Fruit fly (Drosophila melanogaster) whole organism, wandering third instar larva: ENCODE measurements around the gene IscU.

ENCODE experiments used
- Abd-B ChIP-seq: fragments of >200 bp; optimal IDR thresholded peaks from 2 replicates; lab custom pipeline; 2017; ENCODE audit warnings: missing biosample characterization, missing genetic modification characterization
- CG32264 ChIP-seq: fragments of 200-800 bp; sonication (Bioruptor generic); optimal IDR thresholded peaks from 2 replicates; lab custom pipeline; 2016; ENCODE audit warnings: missing biosample characterization, missing genetic modification characterization
- CG9705 ChIP-seq: fragments of 200-800 bp; sonication (Bioruptor generic); optimal IDR thresholded peaks from 2 replicates; lab custom pipeline; 2018; ENCODE audit warnings: missing biosample characterization, mild to moderate bottlenecking, missing genetic modification characterization
- Dfd ChIP-seq: fragments of >200 bp; optimal IDR thresholded peaks from 2 replicates; lab custom pipeline; 2017; ENCODE audit warnings: missing biosample characterization, missing genetic modification characterization
- Dif ChIP-seq: fragments of 200-275, 200-300 bp; sonication (Bioruptor generic); optimal IDR thresholded peaks from 2 replicates; lab custom pipeline; 2018; ENCODE audit warnings: missing biosample characterization, missing genetic modification characterization; ENCODE audit not compliant: partially characterized antibody
- GATAd ChIP-seq: sonication (Bioruptor generic); optimal IDR thresholded peaks from 2 replicates; lab custom pipeline; 2016; ENCODE audit warnings: missing biosample characterization, missing genetic modification characterization
- HLH106 ChIP-seq: fragments of 200-800 bp; optimal IDR thresholded peaks from 3 replicates; lab custom pipeline; 2019; ENCODE audit warnings: missing biosample characterization, mild to moderate bottlenecking, missing genetic modification characterization, moderate library complexity
- Hnf4 ChIP-seq: fragments of 200-800 bp; sonication (Bioruptor generic); optimal IDR thresholded peaks from 2 replicates; lab custom pipeline; 2016; ENCODE audit warnings: missing biosample characterization, mild to moderate bottlenecking, missing genetic modification characterization
- Hr78 ChIP-seq: fragments of >200 bp; optimal IDR thresholded peaks from 2 replicates; lab custom pipeline; 2017; ENCODE audit warnings: missing biosample characterization, missing genetic modification characterization
- Hr83 ChIP-seq: fragments of 200-300 bp; sonication (Bioruptor generic); optimal IDR thresholded peaks from 2 replicates; lab custom pipeline; 2016; ENCODE audit warnings: missing biosample characterization, mild to moderate bottlenecking, missing genetic modification characterization, moderate library complexity; ENCODE audit not compliant: poor library complexity, severe bottlenecking
- Jra ChIP-seq: sonication (Bioruptor generic); optimal IDR thresholded peaks from 2 replicates; lab custom pipeline; 2016; ENCODE audit warnings: missing biosample characterization, missing genetic modification characterization
- Mio ChIP-seq: sonication (Bioruptor generic); optimal IDR thresholded peaks from 2 replicates; lab custom pipeline; 2016; ENCODE audit warnings: missing biosample characterization, missing genetic modification characterization
- N ChIP-seq: fragments of >200 bp; optimal IDR thresholded peaks from 2 replicates; lab custom pipeline; 2018; ENCODE audit warnings: missing biosample characterization, missing external identifiers, missing genetic modification characterization
- OdsH ChIP-seq: fragments of 200-800 bp; sonication (Bioruptor generic); optimal IDR thresholded peaks from 2 replicates; lab custom pipeline; 2016; ENCODE audit warnings: missing biosample characterization, mild to moderate bottlenecking, missing genetic modification characterization
- Rel ChIP-seq, 2 experiments: fragments of 200-800 bp; sonication (Bioruptor generic) in 1 of 2; optimal IDR thresholded peaks; 2 replicates in 1 of 2; 3 replicates in 1 of 2; lab custom pipeline; 2016 to 2019; ENCODE audit warnings: mild to moderate bottlenecking in 2 of 2, missing biosample characterization in 2 of 2, missing genetic modification characterization in 2 of 2, moderate library complexity in 1 of 2
- Sp1 ChIP-seq: fragments of 200-800 bp; sonication (Bioruptor generic); optimal IDR thresholded peaks from 3 replicates; lab custom pipeline; 2019; ENCODE audit warnings: missing biosample characterization, mild to moderate bottlenecking, missing genetic modification characterization, moderate library complexity
- br ChIP-seq: fragments of 200-800 bp; sonication (Bioruptor generic); optimal IDR thresholded peaks from 2 replicates; lab custom pipeline; 2016; ENCODE audit warnings: missing biosample characterization, missing genetic modification characterization
- brk ChIP-seq: fragments of 200-800 bp; sonication (Bioruptor generic); optimal IDR thresholded peaks from 2 replicates; lab custom pipeline; 2016; ENCODE audit warnings: missing biosample characterization, mild to moderate bottlenecking, missing genetic modification characterization
- dl ChIP-seq, 2 experiments: fragments of 175-275, 200-275 bp in 1 of 2; fragments of 200-275 bp in 1 of 2; sonication (Bioruptor generic); optimal IDR thresholded peaks; lab custom pipeline; 2018; ENCODE audit warnings: mild to moderate bottlenecking in 2 of 2, missing biosample characterization in 2 of 2, missing genetic modification characterization in 2 of 2, moderate library complexity in 2 of 2; ENCODE audit not compliant: partially characterized antibody in 2 of 2, insufficient read depth in 1 of 2
- dmrt93B ChIP-seq: fragments of 200-800 bp; sonication (Bioruptor generic); optimal IDR thresholded peaks from 2 replicates; lab custom pipeline; 2018; ENCODE audit warnings: missing biosample characterization, mild to moderate bottlenecking, missing genetic modification characterization
- dsf ChIP-seq: sonication (Bioruptor generic); optimal IDR thresholded peaks from 2 replicates; lab custom pipeline; 2016; ENCODE audit warnings: missing biosample characterization, missing genetic modification characterization, borderline replicate concordance
- ey ChIP-seq: fragments of 200-800 bp; sonication (Bioruptor generic); optimal IDR thresholded peaks from 2 replicates; lab custom pipeline; 2016; ENCODE audit warnings: missing biosample characterization, missing genetic modification characterization
- foxo ChIP-seq, 2 experiments: fragments of 200-800 bp; sonication (Bioruptor generic); optimal IDR thresholded peaks; 2 replicates in 1 of 2; 3 replicates in 1 of 2; lab custom pipeline; 2016 to 2017; ENCODE audit warnings: missing biosample characterization in 2 of 2, missing genetic modification characterization in 2 of 2
- fru ChIP-seq: fragments of 200-800 bp; sonication (Bioruptor generic); optimal IDR thresholded peaks from 3 replicates; lab custom pipeline; 2016; ENCODE audit warnings: missing biosample characterization, mild to moderate bottlenecking, missing genetic modification characterization
- h ChIP-seq: fragments of 200-800 bp; sonication (Bioruptor generic); optimal IDR thresholded peaks from 3 replicates; lab custom pipeline; 2016; ENCODE audit warnings: missing biosample characterization, mild to moderate bottlenecking, missing genetic modification characterization
- jim ChIP-seq: fragments of 175-275, 200-325 bp; sonication (Bioruptor generic); optimal IDR thresholded peaks from 2 replicates; lab custom pipeline; 2016; ENCODE audit warnings: missing biosample characterization, mild to moderate bottlenecking, missing genetic modification characterization
- pan ChIP-seq: fragments of >200 bp; optimal IDR thresholded peaks from 2 replicates; lab custom pipeline; 2017
- psq ChIP-seq: fragments of 200-800 bp; sonication (Bioruptor generic); optimal IDR thresholded peaks from 3 replicates; lab custom pipeline; 2017; ENCODE audit warnings: missing biosample characterization, mild to moderate bottlenecking, missing genetic modification characterization, moderate library complexity
- rgr ChIP-seq: fragments of 200-800 bp; sonication (Bioruptor generic); optimal IDR thresholded peaks from 3 replicates; lab custom pipeline; 2016; ENCODE audit warnings: missing biosample characterization, mild to moderate bottlenecking, missing genetic modification characterization
- sage ChIP-seq: fragments of 200-800 bp; sonication (Bioruptor generic); optimal IDR thresholded peaks from 2 replicates; lab custom pipeline; 2016; ENCODE audit warnings: missing biosample characterization, mild to moderate bottlenecking, missing genetic modification characterization
- sv ChIP-seq: fragments of 200-800 bp; sonication (Bioruptor generic); optimal IDR thresholded peaks from 3 replicates; lab custom pipeline; 2016; ENCODE audit warnings: missing biosample characterization, missing genetic modification characterization
- tai ChIP-seq: sonication (Bioruptor generic); optimal IDR thresholded peaks from 2 replicates; lab custom pipeline; 2016; ENCODE audit warnings: missing biosample characterization, missing genetic modification characterization
- usp ChIP-seq: fragments of >200 bp; optimal IDR thresholded peaks from 2 replicates; lab custom pipeline; 2017; ENCODE audit warnings: missing biosample characterization, missing genetic modification characterization
- woc ChIP-seq: sonication (Bioruptor generic); optimal IDR thresholded peaks from 2 replicates; lab custom pipeline; 2016; ENCODE audit warnings: missing biosample characterization, mild to moderate bottlenecking, missing genetic modification characterization

The IscU gene

DNA sequence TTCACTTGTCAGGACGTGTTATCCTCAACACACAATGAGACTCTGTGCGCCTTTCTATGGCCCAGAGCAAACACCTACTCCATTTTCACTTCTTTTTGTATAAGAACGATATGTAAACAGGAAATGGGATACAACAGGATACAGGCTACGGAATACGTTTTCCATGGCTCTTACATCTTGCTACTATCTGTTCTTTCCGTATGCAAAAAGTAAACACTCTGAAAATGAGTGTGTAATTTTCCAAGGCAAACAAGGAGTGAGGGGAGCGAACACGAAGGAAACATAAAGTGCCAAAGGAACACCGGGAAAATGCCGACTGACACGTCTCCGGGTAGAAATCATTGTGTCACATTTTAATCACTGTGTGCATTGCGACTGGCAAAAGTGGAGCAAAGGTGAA is 26.6 kb upstream of the IscU start:
- no peak for TF ChIP-seq pan (lab: Kevin White, UChicago)
- no peak for TF ChIP-seq sv (GFP tag; lab: Kevin White, UChicago)
- no peak for TF ChIP-seq N (GFP tag; lab: Kevin White, UChicago)
- no peak for TF ChIP-seq br (GFP tag; lab: Kevin White, UChicago)
- no peak for TF ChIP-seq Hr83 (GFP tag; lab: Kevin White, UChicago)
- TF ChIP-seq dmrt93B: no peak

DNA sequence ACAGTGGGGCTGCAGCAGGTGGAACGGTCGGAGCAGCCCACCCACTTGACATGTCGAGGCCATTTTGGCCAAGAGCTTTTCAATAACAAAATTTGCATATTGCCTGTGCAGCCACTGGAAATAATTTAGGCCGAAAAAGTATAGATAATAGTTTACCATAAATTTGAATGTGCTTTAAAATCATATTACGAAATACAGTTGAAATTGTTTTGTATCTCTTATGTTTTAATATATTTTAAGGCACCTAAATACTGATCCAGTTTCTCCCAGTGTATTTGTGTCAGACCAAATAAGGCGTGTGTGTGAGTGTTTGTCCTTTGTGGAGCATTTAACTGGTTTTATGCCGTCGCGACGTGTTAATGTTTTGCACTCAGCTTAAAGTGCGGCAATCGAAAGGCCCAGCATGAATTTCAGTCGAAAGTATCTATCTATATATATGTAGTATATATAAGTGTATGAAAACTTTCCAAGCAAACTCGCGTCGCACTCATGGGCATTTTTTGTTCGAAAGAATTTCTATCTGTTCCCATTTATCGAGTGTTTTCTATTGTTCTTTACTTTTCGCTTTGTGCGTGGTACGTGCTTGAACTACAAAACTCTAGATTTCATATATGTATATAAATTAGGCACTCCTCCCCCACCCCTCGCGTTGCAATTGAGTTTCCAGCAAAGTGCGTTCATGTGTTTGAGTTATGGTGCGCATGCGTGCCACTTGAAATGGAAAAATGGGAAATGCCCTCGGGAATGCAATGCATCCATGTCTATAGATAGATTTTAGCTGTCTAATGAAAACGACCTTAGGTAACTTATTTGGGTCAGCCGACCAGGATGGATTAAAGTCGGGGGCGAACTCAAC is 25.6 kb upstream of the IscU start:
- TF ChIP-seq Jra (no peak), GATAd (no peak), rgr (GFP tag; lab: Kevin White, UChicago) (peak; percentile 56), Sp1 (GFP tag; lab: Kevin White, UChicago) (peak; percentile 5), Abd-B (GFP tag; lab: Kevin White, UChicago) (no peak), pan (lab: Kevin White, UChicago) (no peak), Hnf4 (GFP tag; lab: Kevin White, UChicago) (peak; percentile 27), br (GFP tag; lab: Kevin White, UChicago) (peak; percentile 37), ey (GFP tag; lab: Kevin White, UChicago) (peak; percentile 48), Dif (GFP tag; lab: Kevin White, UChicago) (no peak), jim (GFP tag; lab: Kevin White, UChicago) (no peak), Rel (GFP tag; optimal IDR thresholded peaks at IDR 0.05; lab: Kevin White, UChicago) (no peak), Rel (tag; optimal IDR thresholded peaks at IDR 0.05; lab: Kevin White, UChicago) (no peak), psq (GFP tag; lab: Kevin White, UChicago) (peak; percentile 32), foxo (GFP tag; optimal IDR thresholded peaks at IDR 0.05; lab: Kevin White, UChicago) (peak in 1 of 2 experiments; percentile 55), OdsH (GFP tag; lab: Kevin White, UChicago) (peak; percentile 51), h (peak; percentile 62), HLH106 (peak; percentile 52), fru (GFP tag; lab: Kevin White, UChicago) (peak; percentile 49)

- TF ChIP-seq Dfd (GFP tag; lab: Kevin White, UChicago) (no peak), ey (GFP tag; lab: Kevin White, UChicago) (no peak), rgr (GFP tag; lab: Kevin White, UChicago) (no peak), dsf (GFP tag; lab: Kevin White, UChicago) (no peak), h (no peak), N (GFP tag; lab: Kevin White, UChicago) (no peak), pan (lab: Kevin White, UChicago) (no peak), GATAd (no peak), Hr83 (GFP tag; lab: Kevin White, UChicago) (no peak), woc (GFP tag; lab: Kevin White, UChicago) (no peak), Abd-B (GFP tag; lab: Kevin White, UChicago) (no peak), CG32264 (GFP tag; lab: Kevin White, UChicago) (no peak), sv (GFP tag; lab: Kevin White, UChicago) (no peak), dl (GFP tag; optimal IDR thresholded peaks at IDR 0.05; lab: Kevin White, UChicago; ENCODE audit: insufficient read depth in 1 of 2, partially characterized antibody in 2 of 2) (no peak), psq (GFP tag; lab: Kevin White, UChicago) (no peak), brk (GFP tag; lab: Kevin White, UChicago) (no peak), Rel (GFP tag; optimal IDR thresholded peaks at IDR 0.05; lab: Kevin White, UChicago) (no peak), Rel (tag; optimal IDR thresholded peaks at IDR 0.05; lab: Kevin White, UChicago) (no peak), usp (GFP tag; lab: Kevin White, UChicago) (no peak), CG9705 (GFP tag; lab: Kevin White, UChicago) (no peak)
Measured at dm6 chr3R:8848190-8848589, 24.2 kb upstream of the IscU start.

DNA sequence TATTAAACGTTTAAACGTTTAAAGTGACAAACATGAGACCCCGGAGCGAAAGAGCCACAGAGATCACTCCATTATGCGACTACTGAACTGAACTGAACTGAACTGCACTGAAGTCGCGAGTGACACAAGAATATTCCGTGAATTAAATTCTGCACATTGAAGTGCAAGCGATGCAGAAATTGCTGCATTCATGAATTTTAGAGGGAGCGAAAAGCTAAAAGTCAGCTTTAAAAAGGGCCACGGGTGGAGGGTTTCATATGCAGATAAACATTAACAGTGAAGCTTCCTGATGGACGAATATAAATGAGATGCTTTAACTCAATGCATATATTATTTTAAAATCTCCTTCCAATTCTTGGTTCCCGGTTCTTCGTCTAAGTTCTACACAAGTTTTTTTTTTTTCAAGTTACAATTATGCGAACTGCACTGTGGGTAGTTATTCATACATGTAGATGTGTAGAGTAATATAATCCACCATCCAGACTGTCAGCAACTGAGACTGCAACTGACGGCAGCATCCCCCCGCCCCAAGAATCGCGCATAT is 23.2 kb upstream of the IscU start:
- no peak for TF ChIP-seq usp (GFP tag; lab: Kevin White, UChicago)
- peak; percentile 9 for TF ChIP-seq br (GFP tag; lab: Kevin White, UChicago)
- TF ChIP-seq woc (GFP tag; lab: Kevin White, UChicago): peak; percentile 11
- no peak for TF ChIP-seq Dif (GFP tag; lab: Kevin White, UChicago)
- TF ChIP-seq tai: peak; percentile 51
- TF ChIP-seq Sp1 (GFP tag; lab: Kevin White, UChicago): no peak
- no peak for TF ChIP-seq dmrt93B
- no peak for TF ChIP-seq psq (GFP tag; lab: Kevin White, UChicago)
- TF ChIP-seq CG9705 (GFP tag; lab: Kevin White, UChicago): no peak
- no peak for TF ChIP-seq CG32264 (GFP tag; lab: Kevin White, UChicago)
- TF ChIP-seq sv (GFP tag; lab: Kevin White, UChicago): no peak
- TF ChIP-seq ey (GFP tag; lab: Kevin White, UChicago): peak; percentile 54
- no peak for TF ChIP-seq GATAd
- TF ChIP-seq Mio (GFP tag; lab: Kevin White, UChicago): no peak
- TF ChIP-seq Rel (GFP tag; optimal IDR thresholded peaks at IDR 0.05; lab: Kevin White, UChicago): no peak
- TF ChIP-seq Rel (tag; optimal IDR thresholded peaks at IDR 0.05; lab: Kevin White, UChicago): no peak
- TF ChIP-seq Jra: no peak
- TF ChIP-seq jim (GFP tag; lab: Kevin White, UChicago): no peak
- TF ChIP-seq OdsH (GFP tag; lab: Kevin White, UChicago): peak; percentile 44
- peak; percentile 37 for TF ChIP-seq h
- no peak for TF ChIP-seq brk (GFP tag; lab: Kevin White, UChicago)
- TF ChIP-seq rgr (GFP tag; lab: Kevin White, UChicago): peak; percentile 37
- TF ChIP-seq Hr78 (GFP tag; lab: Kevin White, UChicago): no peak
- TF ChIP-seq fru (GFP tag; lab: Kevin White, UChicago): peak; percentile 39
- TF ChIP-seq sage (GFP tag; lab: Kevin White, UChicago): no peak
- no peak for TF ChIP-seq N (GFP tag; lab: Kevin White, UChicago)
- peak; percentile 15 for TF ChIP-seq Hnf4 (GFP tag; lab: Kevin White, UChicago)
- no peak for TF ChIP-seq dl (GFP tag; optimal IDR thresholded peaks at IDR 0.05; lab: Kevin White, UChicago; ENCODE audit: insufficient read depth in 1 of 2, partially characterized antibody in 2 of 2)
- TF ChIP-seq foxo (GFP tag; optimal IDR thresholded peaks at IDR 0.05; lab: Kevin White, UChicago): peak in 1 of 2 experiments; percentile 60
- no peak for TF ChIP-seq Abd-B (GFP tag; lab: Kevin White, UChicago)
